Worm (Caenorhabditis elegans) whole organism, L2 larva: Measurements from ENCODE around the gene nasp-2.

Experiments
- F13H6.1 ChIP-seq: sonication (generic microtip); optimal IDR thresholded peaks from 2 replicates; lab custom pipeline; 2016; ENCODE audit warnings: missing genetic modification characterization, missing compliant biosample characterization
- aly-2 ChIP-seq: fragments of 150-350 bp; optimal IDR thresholded peaks from 2 replicates; lab custom pipeline; 2014; ENCODE audit warnings: missing biosample characterization, missing genetic modification characterization
- ama-1 ChIP-seq: fragments of 150-350 bp; optimal IDR thresholded peaks from 2 replicates; lab custom pipeline; 2018; ENCODE audit warnings: inconsistent platforms
- blmp-1 ChIP-seq: sonication (generic microtip); optimal IDR thresholded peaks from 2 replicates; lab custom pipeline; 2017; ENCODE audit warnings: missing genetic modification characterization, mild to moderate bottlenecking, missing compliant biosample characterization, antibody characterized with exemption, moderate library complexity; ENCODE audit not compliant: insufficient read depth
- dmd-4 ChIP-seq: sonication (generic microtip); optimal IDR thresholded peaks from 2 replicates; lab custom pipeline; 2017; ENCODE audit warnings: missing biosample characterization, missing genetic modification characterization
- egl-27 ChIP-seq: sonication (generic microtip); optimal IDR thresholded peaks from 3 replicates; lab custom pipeline; 2017; ENCODE audit warnings: missing biosample characterization, missing genetic modification reagents, missing genetic modification characterization
- elt-3 ChIP-seq: sonication (generic microtip); optimal IDR thresholded peaks from 2 replicates; lab custom pipeline; 2017; ENCODE audit warnings: missing biosample characterization, missing genetic modification characterization
- nhr-6 ChIP-seq: fragments of 150-350 bp; optimal IDR thresholded peaks from 2 replicates; lab custom pipeline; 2014; ENCODE audit warnings: missing biosample characterization, missing genetic modification characterization
- nhr-77 ChIP-seq: fragments of 150-350 bp; optimal IDR thresholded peaks from 2 replicates; lab custom pipeline; 2014; ENCODE audit warnings: missing biosample characterization, missing genetic modification characterization
- skn-1 ChIP-seq: sonication (generic microtip); optimal IDR thresholded peaks from 2 replicates; lab custom pipeline; 2017; ENCODE audit warnings: missing biosample characterization, missing genetic modification characterization
- snpc-4 ChIP-seq: fragments of 150-350 bp; optimal IDR thresholded peaks from 2 replicates; lab custom pipeline; 2014; ENCODE audit warnings: missing biosample characterization, missing genetic modification characterization
- unc-62 ChIP-seq: fragments of 150-350 bp; optimal IDR thresholded peaks from 2 replicates; lab custom pipeline; 2014; ENCODE audit warnings: missing biosample characterization, missing genetic modification reagents, missing genetic modification characterization
- ztf-11 ChIP-seq: sonication (generic microtip); optimal IDR thresholded peaks from 2 replicates; lab custom pipeline; 2017; ENCODE audit warnings: missing biosample characterization, missing genetic modification characterization

- TF ChIP-seq unc-62 (GFP tag; lab: Kevin White, UChicago): no peak
- no peak for TF ChIP-seq nhr-6 (tag; lab: Kevin White, UChicago)
- peak; percentile 43 for TF ChIP-seq blmp-1 (tag; lab: Kevin White, UChicago)
- TF ChIP-seq ama-1: no peak
- no peak for TF ChIP-seq aly-2 (tag; lab: Kevin White, UChicago)
- no peak for TF ChIP-seq egl-27 (tag; lab: Kevin White, UChicago)
- TF ChIP-seq skn-1 (tag; lab: Kevin White, UChicago): no peak
- no peak for TF ChIP-seq snpc-4 (tag; lab: Kevin White, UChicago)
- no peak for TF ChIP-seq nhr-77 (tag; lab: Kevin White, UChicago)
- no peak for TF ChIP-seq dmd-4
- TF ChIP-seq ztf-11 (tag; lab: Kevin White, UChicago): no peak
- no peak for TF ChIP-seq elt-3
- TF ChIP-seq F13H6.1 (tag; lab: Kevin White, UChicago): no peak
Measured at ce11 chrV:13280382-13280781, 31.7 kb downstream of the nasp-2 start.
